Worm (Caenorhabditis elegans) whole organism, young adult: Measurements from ENCODE around the gene M70.2.
A peak's percentile ranks its signal among the peaks of the same experiment; 100 is the strongest.
"Not testable (repeated sequence)": the region's sequence is repeated elsewhere in the genome, so short reads cannot be mapped to it uniquely, and the experiment has no call there.

ENCODE experiments used
- B0019.2 ChIP-seq: fragments of 200-800 bp; sonication (Bioruptor generic); conservative IDR thresholded peaks from 2 replicates; pipeline ENCODE4 v1.3.6; 2022; ENCODE audit warnings: missing genetic modification reagents, missing genetic modification characterization, missing compliant biosample characterization
- C06A6.2 ChIP-seq: fragments of 200-800 bp; sonication (Bioruptor generic); conservative IDR thresholded peaks from 2 replicates; pipeline ENCODE4 v1.3.6; 2022; ENCODE audit warnings: missing genetic modification characterization, missing compliant biosample characterization
- D2030.7 ChIP-seq: fragments of 200-800 bp; sonication (Bioruptor generic); IDR thresholded peaks from 2 replicates; pipeline ENCODE4 v1.3.6; 2022; ENCODE audit warnings: missing genetic modification reagents, missing genetic modification characterization, missing compliant biosample characterization
- F33H1.4 ChIP-seq: fragments of 200-800 bp; sonication (Bioruptor generic); IDR thresholded peaks from 2 replicates; pipeline ENCODE4 v1.3.6; 2022; ENCODE audit warnings: missing genetic modification reagents, missing genetic modification characterization, missing compliant biosample characterization
- K11D2.4 ChIP-seq: fragments of 200-800 bp; sonication (Bioruptor generic); IDR thresholded peaks from 2 replicates; pipeline ENCODE4 v1.3.6; 2022; ENCODE audit warnings: missing genetic modification reagents, missing genetic modification characterization, missing compliant biosample characterization
- T07F8.4 ChIP-seq: sonication (generic microtip); optimal IDR thresholded peaks from 2 replicates; lab custom pipeline; 2016; ENCODE audit warnings: mild to moderate bottlenecking, missing genetic modification characterization, moderate library complexity, missing compliant biosample characterization
- T26A5.8 ChIP-seq: sonication (generic microtip); optimal IDR thresholded peaks from 2 replicates; lab custom pipeline; 2016; ENCODE audit warnings: missing genetic modification characterization, missing compliant biosample characterization
- Y53F4B.3 ChIP-seq: fragments of 200-800 bp; sonication (Bioruptor generic); IDR thresholded peaks from 2 replicates; pipeline ENCODE4 v1.3.6; 2022; ENCODE audit warnings: missing genetic modification reagents, missing genetic modification characterization, missing compliant biosample characterization
- aptf-2 ChIP-seq: fragments of 200-800 bp; sonication (Bioruptor generic); conservative IDR thresholded peaks from 2 replicates; pipeline ENCODE4 v1.3.6; 2022; ENCODE audit warnings: missing genetic modification reagents, missing genetic modification characterization, missing compliant biosample characterization
- aptf-3 ChIP-seq: fragments of 200-800 bp; sonication (Bioruptor generic); IDR thresholded peaks from 2 replicates; pipeline ENCODE4 v1.3.6; 2022; ENCODE audit warnings: missing genetic modification characterization, missing compliant biosample characterization
- attf-3 ChIP-seq: fragments of 200-800 bp; sonication (Bioruptor generic); conservative IDR thresholded peaks from 2 replicates; pipeline ENCODE4 v1.3.6; 2022; ENCODE audit warnings: missing genetic modification reagents, missing genetic modification characterization, missing compliant biosample characterization
- ccch-3 ChIP-seq: fragments of 200-800 bp; sonication (Bioruptor generic); optimal IDR thresholded peaks from 2 replicates; lab custom pipeline; 2018; ENCODE audit warnings: mild to moderate bottlenecking, missing genetic modification characterization, missing compliant biosample characterization
- cebp-2 ChIP-seq: fragments of 200-800 bp; sonication (Bioruptor generic); IDR thresholded peaks from 2 replicates; pipeline ENCODE4 v1.3.6; 2022; ENCODE audit warnings: missing genetic modification characterization, missing compliant biosample characterization
- ceh-100 ChIP-seq: fragments of 200-800 bp; sonication (Bioruptor generic); IDR thresholded peaks from 2 replicates; pipeline ENCODE4 v1.3.6; 2022; ENCODE audit warnings: missing genetic modification reagents, missing genetic modification characterization, missing compliant biosample characterization
- ceh-58 ChIP-seq: fragments of 200-800 bp; sonication (Bioruptor generic); IDR thresholded peaks from 2 replicates; pipeline ENCODE4 v1.3.6; 2022; ENCODE audit warnings: missing genetic modification characterization, missing compliant biosample characterization
- dox-1 ChIP-seq: fragments of 200-800 bp; sonication (Bioruptor generic); IDR thresholded peaks from 2 replicates; pipeline ENCODE4 v1.3.6; 2022; ENCODE audit warnings: missing genetic modification reagents, missing genetic modification characterization, missing compliant biosample characterization
- dpl-1 ChIP-seq: fragments of 150-350 bp; optimal IDR thresholded peaks from 2 replicates; lab custom pipeline; 2014; ENCODE audit warnings: missing biosample characterization, missing genetic modification reagents, missing genetic modification characterization
- egrh-3 ChIP-seq: fragments of 200-800 bp; sonication (Bioruptor generic); IDR thresholded peaks from 2 replicates; pipeline ENCODE4 v1.3.6; 2022; ENCODE audit warnings: missing genetic modification reagents, missing genetic modification characterization, missing compliant biosample characterization
- gei-17 ChIP-seq: fragments of 200-800 bp; sonication (Bioruptor generic); optimal IDR thresholded peaks from 2 replicates; lab custom pipeline; 2018; ENCODE audit warnings: mild to moderate bottlenecking, missing genetic modification characterization, missing compliant biosample characterization
- him-1 ChIP-seq: sonication (generic microtip); optimal IDR thresholded peaks from 2 replicates; lab custom pipeline; 2016; ENCODE audit warnings: missing genotype, missing genetic modification reagents, missing genetic modification characterization, missing compliant biosample characterization
- hmg-1.2 ChIP-seq: fragments of 200-800 bp; sonication (Bioruptor generic); IDR thresholded peaks from 2 replicates; pipeline ENCODE4 v1.3.6; 2022; ENCODE audit warnings: missing genetic modification reagents, missing genetic modification characterization, missing compliant biosample characterization
- lin-26 ChIP-seq: fragments of 200-800 bp; sonication (Bioruptor generic); IDR thresholded peaks from 2 replicates; pipeline ENCODE4 v1.3.6; 2022; ENCODE audit warnings: missing genetic modification reagents, missing genetic modification characterization, missing compliant biosample characterization
- lsl-1 ChIP-seq: fragments of 200-800 bp; sonication (Bioruptor generic); optimal IDR thresholded peaks from 2 replicates; lab custom pipeline; 2018; ENCODE audit warnings: mild to moderate bottlenecking, missing genetic modification characterization, moderate library complexity, missing compliant biosample characterization
- mes-4 ChIP-seq: sonication (generic microtip); optimal IDR thresholded peaks from 2 replicates; lab custom pipeline; 2016; ENCODE audit warnings: missing genotype, missing genetic modification characterization, missing compliant biosample characterization
- nfya-1 ChIP-seq: sonication (generic microtip); optimal IDR thresholded peaks from 2 replicates; lab custom pipeline; 2017; ENCODE audit warnings: antibody characterized with exemption, missing compliant biosample characterization, missing genetic modification characterization, borderline replicate concordance; ENCODE audit not compliant: insufficient read depth
- nfya-2 ChIP-seq: fragments of 200-800 bp; sonication (Bioruptor generic); IDR thresholded peaks from 2 replicates; pipeline ENCODE4 v1.3.6; 2022; ENCODE audit warnings: missing genetic modification reagents, missing genetic modification characterization, missing compliant biosample characterization
- nfyb-1 ChIP-seq: fragments of 200-800 bp; sonication (Bioruptor generic); IDR thresholded peaks from 2 replicates; pipeline ENCODE4 v1.3.6; 2022; ENCODE audit warnings: missing genetic modification reagents, missing genetic modification characterization, missing compliant biosample characterization
- nhr-120 ChIP-seq: fragments of 200-800 bp; sonication (Bioruptor generic); IDR thresholded peaks from 2 replicates; pipeline ENCODE4 v1.3.6; 2022; ENCODE audit warnings: missing genetic modification characterization, missing compliant biosample characterization
- nhr-90 ChIP-seq: sonication (generic microtip); optimal IDR thresholded peaks from 2 replicates; lab custom pipeline; 2016; ENCODE audit warnings: missing genotype, mild to moderate bottlenecking, missing genetic modification characterization, missing compliant biosample characterization
- pbrm-1 ChIP-seq: fragments of 200-800 bp; sonication (Bioruptor generic); IDR thresholded peaks from 2 replicates; pipeline ENCODE4 v1.3.6; 2022; ENCODE audit warnings: missing genetic modification reagents, missing genetic modification characterization, missing compliant biosample characterization
- rec-8 ChIP-seq, 2 experiments: sonication (generic microtip); optimal IDR thresholded peaks; 2 replicates each; lab custom pipeline; 2016; ENCODE audit warnings: mild to moderate bottlenecking in 2 of 2, missing genetic modification characterization in 2 of 2, missing genetic modification reagents in 2 of 2, missing genotype in 2 of 2, missing biosample characterization in 1 of 2, missing compliant biosample characterization in 1 of 2, moderate library complexity in 1 of 2
- rpc-1 ChIP-seq, 2 experiments: fragments of 150-350 bp in 1 of 2; sonication (generic microtip) in 1 of 2; optimal IDR thresholded peaks; 2 replicates each; lab custom pipeline; 2014 to 2018; ENCODE audit warnings: missing biosample characterization in 1 of 2, missing genetic modification characterization in 1 of 2, missing genetic modification reagents in 1 of 2, missing genotype in 1 of 2
- sdz-38 ChIP-seq: sonication (generic microtip); optimal IDR thresholded peaks from 2 replicates; lab custom pipeline; 2016; ENCODE audit warnings: missing genotype, missing genetic modification characterization, missing compliant biosample characterization
- sea-2 ChIP-seq: fragments of 200-800 bp; sonication (Bioruptor generic); IDR thresholded peaks from 2 replicates; pipeline ENCODE4 v1.3.6; 2022; ENCODE audit warnings: missing genetic modification characterization, missing compliant biosample characterization
- snpc-1.1 ChIP-seq: sonication (generic microtip); optimal IDR thresholded peaks from 2 replicates; lab custom pipeline; 2017; ENCODE audit warnings: missing genetic modification characterization, mild to moderate bottlenecking, missing compliant biosample characterization, antibody characterized with exemption, moderate library complexity, missing genotype, missing genetic modification reagents; ENCODE audit not compliant: insufficient read depth
- snpc-4 ChIP-seq, 5 experiments: fragments of 150-350 bp in 1 of 5; sonication (generic microtip) in 4 of 5; optimal IDR thresholded peaks; 2 replicates each; lab custom pipeline; 2014 to 2018; ENCODE audit warnings: missing genetic modification characterization in 5 of 5, missing biosample characterization in 3 of 5, antibody characterized with exemption in 2 of 5, mild to moderate bottlenecking in 2 of 5, missing compliant biosample characterization in 2 of 5, missing genotype in 2 of 5, moderate library complexity in 2 of 5, missing genetic modification reagents in 1 of 5
- tbx-9 ChIP-seq: sonication (generic microtip); optimal IDR thresholded peaks from 2 replicates; lab custom pipeline; 2016; ENCODE audit warnings: borderline replicate concordance, missing genetic modification characterization, inconsistent platforms, missing compliant biosample characterization
- tlf-1 ChIP-seq: fragments of 200-800 bp; sonication (Bioruptor generic); optimal IDR thresholded peaks from 2 replicates; lab custom pipeline; 2018; ENCODE audit warnings: mild to moderate bottlenecking, missing genetic modification characterization, missing compliant biosample characterization
- zfh-2 ChIP-seq: fragments of 200-800 bp; sonication (Bioruptor generic); conservative IDR thresholded peaks from 2 replicates; pipeline ENCODE4 v1.3.6; 2022; ENCODE audit warnings: missing genetic modification reagents, missing genetic modification characterization, missing compliant biosample characterization
- ztf-25 ChIP-seq: fragments of 200-800 bp; sonication (Bioruptor generic); IDR thresholded peaks from 2 replicates; pipeline ENCODE4 v1.3.6; 2022; ENCODE audit warnings: missing genetic modification reagents, missing genetic modification characterization, missing compliant biosample characterization

M70.2 gene

DNA sequence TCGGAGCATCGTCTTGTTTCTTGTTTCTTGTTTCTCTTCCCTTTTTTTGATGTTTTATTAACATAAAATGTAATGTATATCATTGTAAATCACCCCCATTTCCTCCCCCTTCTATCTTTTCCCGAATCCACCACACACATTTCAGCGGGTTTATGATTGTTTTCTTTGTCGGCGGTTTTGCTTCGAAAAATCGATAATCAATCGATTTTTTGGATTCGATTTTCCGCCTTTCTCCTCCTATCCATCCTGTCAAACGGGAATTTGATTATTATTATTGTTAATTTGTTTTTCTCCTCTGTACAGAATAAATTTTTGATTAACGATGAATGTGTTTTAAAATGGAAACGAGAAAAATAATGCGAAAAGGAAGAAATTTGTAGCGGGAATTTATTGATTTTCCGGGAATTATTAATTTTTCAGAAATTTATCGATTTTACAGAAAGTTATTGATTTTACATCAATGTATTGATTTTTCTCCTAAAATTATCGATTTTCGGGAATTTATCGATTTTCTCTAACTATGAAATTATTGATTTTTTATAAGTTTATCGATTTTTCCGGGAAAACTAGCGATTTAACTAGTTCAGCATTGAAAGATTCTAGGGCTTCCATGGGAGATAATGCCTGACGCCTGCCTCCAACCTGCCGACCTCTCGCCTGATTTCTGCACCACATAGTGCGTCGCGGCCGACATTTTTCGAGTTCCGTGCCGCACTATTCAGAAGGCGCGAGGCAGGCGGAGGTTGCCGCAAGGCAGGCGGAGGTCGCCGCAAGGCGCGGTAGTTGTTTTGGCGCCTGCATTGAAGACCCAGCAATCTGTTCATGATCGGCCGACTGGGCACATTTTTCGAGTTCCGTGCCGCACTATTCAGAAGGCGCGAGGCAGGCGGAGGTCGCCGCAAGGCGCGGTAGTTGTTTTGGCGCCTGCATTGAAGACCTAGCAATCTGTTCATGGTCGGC lies 5.9 kb upstream of the M70.2 start:
- TF ChIP-seq nfya-2 (GFP tag; lab: Robert Waterston, UW) (no peak), him-1 (tag; lab: Kevin White, UChicago) (peak; percentile 12), T07F8.4 (tag; lab: Kevin White, UChicago) (no peak), rec-8 (tag; optimal IDR thresholded peaks at IDR 0.05; lab: Kevin White, UChicago) (no peak), lsl-1 (GFP tag; lab: Kevin White, UChicago) (no peak), egrh-3 (GFP tag; lab: Robert Waterston, UW) (peak; percentile 65; the same call in 1 of the 2 replicates), snpc-1.1 (no peak), D2030.7 (GFP tag; lab: Robert Waterston, UW) (no peak), sea-2 (GFP tag; lab: Robert Waterston, UW) (no peak), mes-4 (tag; lab: Kevin White, UChicago) (no peak), ceh-58 (GFP tag; lab: Robert Waterston, UW) (no peak), nfyb-1 (GFP tag; lab: Robert Waterston, UW) (no peak), dpl-1 (GFP tag; lab: Kevin White, UChicago) (no peak), T26A5.8 (tag; lab: Kevin White, UChicago) (no peak), zfh-2 (GFP tag; lab: Robert Waterston, UW) (peak; percentile 86), cebp-2 (GFP tag; lab: Robert Waterston, UW) (no peak), snpc-4 (GFP tag; optimal IDR thresholded peaks at IDR 0.05; lab: Kevin White, UChicago) (no peak), snpc-4 (tag; optimal IDR thresholded peaks at IDR 0.05; lab: Kevin White, UChicago) (peak in 1 of 4 experiments; percentile 27)

DNA sequence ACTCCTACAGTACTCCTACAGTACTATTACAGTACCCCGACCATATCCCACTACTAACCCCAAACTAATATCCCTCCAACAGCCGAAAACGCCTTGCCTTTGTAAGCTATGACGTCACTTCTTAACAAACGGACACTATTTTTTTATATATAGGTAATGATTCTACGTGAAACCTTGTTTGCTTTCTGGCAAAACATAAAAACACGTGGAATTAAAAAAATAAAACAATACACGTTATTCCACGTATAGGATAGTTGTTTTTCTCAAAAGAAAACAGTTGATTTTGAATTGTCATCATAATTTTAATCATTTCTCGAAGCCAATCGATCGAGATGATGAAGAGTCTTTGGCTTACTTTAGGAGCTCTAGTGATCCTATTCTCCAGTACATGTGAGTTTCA lies 2.7 kb downstream of the M70.2 start, which contains the start of gene M70.1:
M70.1 (plus strand) TSS at position 301 of the 400 bp plus-strand sequence.
- not testable (repeated sequence) for TF ChIP-seq rpc-1 (optimal IDR thresholded peaks at IDR 0.05; lab: Kevin White, UChicago); rpc-1 (tag; optimal IDR thresholded peaks at IDR 0.05; lab: Kevin White, UChicago); B0019.2 (GFP tag; lab: Robert Waterston, UW); K11D2.4 (GFP tag; lab: Robert Waterston, UW)

DNA sequence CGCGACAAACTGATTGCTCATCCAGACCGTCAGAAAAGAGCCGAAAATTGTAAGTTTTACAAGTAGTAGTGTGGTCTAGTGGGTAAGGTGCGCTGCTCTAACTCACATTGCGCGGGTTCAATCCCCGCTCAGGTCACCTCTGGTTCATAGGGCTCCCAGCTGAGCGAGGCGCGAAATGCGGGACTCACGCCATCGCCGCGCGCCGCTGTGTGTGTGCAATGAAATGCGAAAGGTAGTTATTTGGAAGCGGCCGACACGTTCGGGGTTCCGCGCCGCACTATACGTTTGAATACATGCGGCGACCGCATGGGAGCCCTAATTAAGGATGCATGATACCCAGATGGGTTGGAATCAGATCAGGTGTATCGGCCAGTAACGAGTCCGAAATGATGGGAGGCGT lies 3.3 kb downstream of the M70.2 start:
- TF ChIP-seq ccch-3 (GFP tag; lab: Kevin White, UChicago) (no peak), pbrm-1 (GFP tag; lab: Robert Waterston, UW) (no peak), Y53F4B.3 (no peak), aptf-2 (GFP tag; lab: Robert Waterston, UW) (0 out of 2 replicates have a peak, but pooled peaks have one; percentile 40), dox-1 (no peak; the same call in 1 of the 2 replicates), nhr-90 (tag; lab: Kevin White, UChicago) (no peak), tbx-9 (tag; lab: Kevin White, UChicago) (no peak), nfya-1 (no peak), sdz-38 (no peak), nhr-120 (GFP tag; lab: Robert Waterston, UW) (no peak), C06A6.2 (GFP tag; lab: Robert Waterston, UW) (no peak), hmg-1.2 (peak; percentile 52; the same call in 1 of the 2 replicates), cebp-2 (GFP tag; lab: Robert Waterston, UW) (peak; percentile 43; the same call in 1 of the 2 replicates), dpl-1 (GFP tag; lab: Kevin White, UChicago) (no peak), gei-17 (GFP tag; lab: Kevin White, UChicago) (no peak), F33H1.4 (GFP tag; lab: Robert Waterston, UW) (no peak), lin-26 (no peak), attf-3 (0 out of 2 replicates have a peak, but pooled peaks have one; percentile 29), snpc-4 (GFP tag; optimal IDR thresholded peaks at IDR 0.05; lab: Kevin White, UChicago) (no peak), snpc-4 (tag; optimal IDR thresholded peaks at IDR 0.05; lab: Kevin White, UChicago) (peak in 2 of 4 experiments; percentile 72 to 88), B0019.2 (GFP tag; lab: Robert Waterston, UW) (no peak), tlf-1 (no peak), ceh-100 (GFP tag; lab: Robert Waterston, UW) (no peak), aptf-3 (GFP tag; lab: Robert Waterston, UW) (no peak), zfh-2 (GFP tag; lab: Robert Waterston, UW) (peak; percentile 80), lsl-1 (GFP tag; lab: Kevin White, UChicago) (peak; percentile 23), mes-4 (tag; lab: Kevin White, UChicago) (no peak), ztf-25 (GFP tag; lab: Robert Waterston, UW) (no peak)
